Fruit fly (Drosophila melanogaster) whole organism, prepupa: ENCODE results near the gene CG42590.

ENCODE experiments used
- Blimp-1 ChIP-seq: fragments of 200-800 bp; sonication (Bioruptor generic); optimal IDR thresholded peaks from 3 replicates; lab custom pipeline; 2017; ENCODE audit warnings: missing biosample characterization, missing genetic modification characterization, mild to moderate bottlenecking, moderate library complexity, missing genetic modification reagents
- CG10631 ChIP-seq: fragments of 200-800 bp; sonication (Bioruptor generic); optimal IDR thresholded peaks from 2 replicates; lab custom pipeline; 2016; ENCODE audit warnings: missing biosample characterization, missing genetic modification characterization
- CG10669 ChIP-seq: fragments of 200-800 bp; sonication (Bioruptor generic); optimal IDR thresholded peaks from 3 replicates; lab custom pipeline; 2018; ENCODE audit warnings: missing biosample characterization, mild to moderate bottlenecking, missing genetic modification characterization, moderate library complexity
- CG11762 ChIP-seq: fragments of 200-800 bp; sonication (Bioruptor generic); optimal IDR thresholded peaks from 3 replicates; lab custom pipeline; 2016; ENCODE audit warnings: missing biosample characterization, missing genetic modification characterization; ENCODE audit not compliant: insufficient read depth
- CG15336 ChIP-seq: fragments of 200-800 bp; sonication (Bioruptor generic); IDR thresholded peaks from 2 replicates; pipeline ENCODE4 v1.3.6; 2022; ENCODE audit warnings: missing biosample characterization, missing genetic modification characterization
- CG1621 ChIP-seq: fragments of 200-800 bp; sonication (Bioruptor generic); optimal IDR thresholded peaks from 3 replicates; lab custom pipeline; 2018; ENCODE audit warnings: missing biosample characterization, mild to moderate bottlenecking, missing genetic modification characterization
- CG16779 ChIP-seq: fragments of 200-800 bp; sonication (Bioruptor generic); optimal IDR thresholded peaks from 3 replicates; lab custom pipeline; 2017; ENCODE audit warnings: missing biosample characterization, mild to moderate bottlenecking, missing genetic modification characterization
- CG3032 ChIP-seq: fragments of 200-800 bp; optimal IDR thresholded peaks from 2 replicates; lab custom pipeline; 2019; ENCODE audit warnings: missing biosample characterization, mild to moderate bottlenecking, missing genetic modification characterization, moderate library complexity
- CG32006 ChIP-seq: fragments of 200-800 bp; sonication (Bioruptor generic); optimal IDR thresholded peaks from 3 replicates; lab custom pipeline; 2017; ENCODE audit warnings: missing biosample characterization, mild to moderate bottlenecking, missing genetic modification characterization
- CG34406 ChIP-seq: fragments of 200-800 bp; sonication (Bioruptor generic); optimal IDR thresholded peaks from 3 replicates; lab custom pipeline; 2016; ENCODE audit warnings: missing biosample characterization, missing genetic modification characterization
- CG4318 ChIP-seq: fragments of 200-800 bp; sonication (Bioruptor generic); optimal IDR thresholded peaks from 3 replicates; lab custom pipeline; 2017; ENCODE audit warnings: missing biosample characterization, mild to moderate bottlenecking, missing genetic modification characterization
- CG6276 ChIP-seq: fragments of 200-800 bp; sonication (Bioruptor generic); optimal IDR thresholded peaks from 2 replicates; lab custom pipeline; 2017; ENCODE audit warnings: missing biosample characterization, mild to moderate bottlenecking, missing genetic modification characterization
- CG6792 ChIP-seq: fragments of 200-800 bp; sonication (Bioruptor generic); optimal IDR thresholded peaks from 3 replicates; lab custom pipeline; 2016; ENCODE audit warnings: missing biosample characterization, missing genetic modification characterization
- CG6808 ChIP-seq: fragments of 200-800 bp; sonication (Bioruptor generic); optimal IDR thresholded peaks from 3 replicates; lab custom pipeline; 2017; ENCODE audit warnings: missing biosample characterization, missing genetic modification characterization, mild to moderate bottlenecking, moderate library complexity, missing genetic modification reagents
- CG6854 ChIP-seq: fragments of 200-800 bp; sonication (Bioruptor generic); optimal IDR thresholded peaks from 2 replicates; lab custom pipeline; 2017; ENCODE audit warnings: missing biosample characterization, mild to moderate bottlenecking, missing genetic modification characterization
- CG7368 ChIP-seq: fragments of 200-800 bp; sonication (Bioruptor generic); optimal IDR thresholded peaks from 3 replicates; lab custom pipeline; 2016; ENCODE audit warnings: missing biosample characterization, missing genetic modification characterization
- CG8119 ChIP-seq: fragments of 200-800 bp; sonication (Bioruptor generic); IDR thresholded peaks from 3 replicates; pipeline ENCODE4 v1.3.6; 2022; ENCODE audit warnings: missing biosample characterization, missing genetic modification characterization
- CG9139 ChIP-seq: fragments of 200-800 bp; sonication (Bioruptor generic); optimal IDR thresholded peaks from 3 replicates; lab custom pipeline; 2017; ENCODE audit warnings: missing biosample characterization, mild to moderate bottlenecking, missing genetic modification characterization
- Eip75B ChIP-seq: fragments of 200-800 bp; sonication (Bioruptor generic); optimal IDR thresholded peaks from 3 replicates; lab custom pipeline; 2016; ENCODE audit warnings: missing biosample characterization, missing genetic modification characterization
- Eip78C ChIP-seq: fragments of 200-800 bp; sonication (Bioruptor generic); peaks from one replicate; lab custom pipeline; 2016; ENCODE audit warnings: missing biosample characterization, missing genetic modification characterization
- Ets96B ChIP-seq: fragments of 200-800 bp; optimal IDR thresholded peaks from 2 replicates; lab custom pipeline; 2019; ENCODE audit warnings: missing biosample characterization, mild to moderate bottlenecking, missing genetic modification characterization, moderate library complexity
- Gug ChIP-seq: fragments of 200-800 bp; sonication (Bioruptor generic); IDR thresholded peaks from 2 replicates; pipeline ENCODE4 v1.3.6; 2022; ENCODE audit warnings: missing biosample characterization, missing genetic modification characterization
- Hr4 ChIP-seq: fragments of 200-800 bp; sonication (Bioruptor generic); optimal IDR thresholded peaks from 3 replicates; lab custom pipeline; 2016; ENCODE audit warnings: missing biosample characterization, missing genetic modification characterization
- Lpt ChIP-seq: fragments of 200-800 bp; sonication (Bioruptor generic); optimal IDR thresholded peaks from 3 replicates; lab custom pipeline; 2016; ENCODE audit warnings: missing biosample characterization, missing genetic modification characterization
- Met ChIP-seq: fragments of 200-800 bp; sonication (Bioruptor generic); optimal IDR thresholded peaks from 3 replicates; lab custom pipeline; 2016; ENCODE audit warnings: missing biosample characterization, missing genetic modification characterization
- OdsH ChIP-seq: fragments of 200-800 bp; sonication (Bioruptor generic); optimal IDR thresholded peaks from 3 replicates; lab custom pipeline; 2016; ENCODE audit warnings: missing biosample characterization, missing genetic modification characterization
- Smox ChIP-seq: fragments of 200-800 bp; sonication (Bioruptor generic); optimal IDR thresholded peaks from 3 replicates; lab custom pipeline; 2016; ENCODE audit warnings: missing biosample characterization, missing genetic modification characterization
- Sox15 ChIP-seq: fragments of 200-800 bp; sonication (Bioruptor generic); optimal IDR thresholded peaks from 3 replicates; lab custom pipeline; 2016; ENCODE audit warnings: missing biosample characterization, missing genetic modification characterization
- acj6 ChIP-seq: fragments of 200-800 bp; sonication (Bioruptor generic); optimal IDR thresholded peaks from 3 replicates; lab custom pipeline; 2016; ENCODE audit warnings: missing biosample characterization, missing genetic modification characterization
- cyc ChIP-seq: fragments of 200-800 bp; sonication (Bioruptor generic); optimal IDR thresholded peaks from 3 replicates; lab custom pipeline; 2016; ENCODE audit warnings: missing biosample characterization, missing genetic modification characterization
- dsx ChIP-seq: fragments of 200-800 bp; optimal IDR thresholded peaks from 3 replicates; lab custom pipeline; 2019; ENCODE audit warnings: missing biosample characterization, mild to moderate bottlenecking, missing genetic modification characterization, moderate library complexity; ENCODE audit not compliant: poor library complexity, severe bottlenecking
- fd59A ChIP-seq: fragments of 200-800 bp; sonication (Bioruptor generic); optimal IDR thresholded peaks from 2 replicates; lab custom pipeline; 2017; ENCODE audit warnings: missing biosample characterization, mild to moderate bottlenecking, missing genetic modification characterization, missing genetic modification reagents
- fkh ChIP-seq: fragments of 200-800 bp; sonication (Bioruptor generic); optimal IDR thresholded peaks from 3 replicates; lab custom pipeline; 2017; ENCODE audit warnings: missing biosample characterization, mild to moderate bottlenecking, missing genetic modification characterization, moderate library complexity
- lz ChIP-seq: fragments of 200-800 bp; sonication (Bioruptor generic); optimal IDR thresholded peaks from 3 replicates; lab custom pipeline; 2016; ENCODE audit warnings: missing biosample characterization, missing genetic modification characterization
- net ChIP-seq: fragments of 200-800 bp; sonication (Bioruptor generic); optimal IDR thresholded peaks from 3 replicates; lab custom pipeline; 2016; ENCODE audit warnings: missing biosample characterization, missing genetic modification characterization
- pdm3 ChIP-seq: fragments of 200-800 bp; sonication (Bioruptor generic); optimal IDR thresholded peaks from 3 replicates; lab custom pipeline; 2016; ENCODE audit warnings: missing biosample characterization, missing genetic modification characterization
- salr ChIP-seq, 2 experiments: fragments of 200-800 bp; sonication (Bioruptor generic); optimal IDR thresholded peaks; 3 replicates each; lab custom pipeline; 2016 to 2018; ENCODE audit warnings: missing biosample characterization in 2 of 2, missing genetic modification characterization in 2 of 2, mild to moderate bottlenecking in 1 of 2
- spab ChIP-seq: fragments of 200-800 bp; sonication (Bioruptor generic); optimal IDR thresholded peaks from 2 replicates; lab custom pipeline; 2017; ENCODE audit warnings: missing biosample characterization, mild to moderate bottlenecking, missing genetic modification characterization, missing genetic modification reagents
- ss ChIP-seq, 2 experiments: fragments of 200-800 bp; sonication (Bioruptor generic); optimal IDR thresholded peaks; 2 replicates in 1 of 2; 3 replicates in 1 of 2; lab custom pipeline; 2017 to 2018; ENCODE audit warnings: mild to moderate bottlenecking in 2 of 2, missing biosample characterization in 2 of 2, missing genetic modification characterization in 2 of 2, moderate library complexity in 1 of 2
- svp ChIP-seq: fragments of 200-800 bp; sonication (Bioruptor generic); peaks from one replicate; lab custom pipeline; 2016; ENCODE audit warnings: missing biosample characterization, missing genetic modification characterization
- topi ChIP-seq: fragments of 200-800 bp; sonication (Bioruptor generic); optimal IDR thresholded peaks from 3 replicates; lab custom pipeline; 2016; ENCODE audit warnings: missing biosample characterization, missing genetic modification characterization
- vri ChIP-seq: fragments of 200-800 bp; sonication (Bioruptor generic); optimal IDR thresholded peaks from 3 replicates; lab custom pipeline; 2016; ENCODE audit warnings: missing biosample characterization, mild to moderate bottlenecking, missing genetic modification characterization

CG42590 gene

DNA sequence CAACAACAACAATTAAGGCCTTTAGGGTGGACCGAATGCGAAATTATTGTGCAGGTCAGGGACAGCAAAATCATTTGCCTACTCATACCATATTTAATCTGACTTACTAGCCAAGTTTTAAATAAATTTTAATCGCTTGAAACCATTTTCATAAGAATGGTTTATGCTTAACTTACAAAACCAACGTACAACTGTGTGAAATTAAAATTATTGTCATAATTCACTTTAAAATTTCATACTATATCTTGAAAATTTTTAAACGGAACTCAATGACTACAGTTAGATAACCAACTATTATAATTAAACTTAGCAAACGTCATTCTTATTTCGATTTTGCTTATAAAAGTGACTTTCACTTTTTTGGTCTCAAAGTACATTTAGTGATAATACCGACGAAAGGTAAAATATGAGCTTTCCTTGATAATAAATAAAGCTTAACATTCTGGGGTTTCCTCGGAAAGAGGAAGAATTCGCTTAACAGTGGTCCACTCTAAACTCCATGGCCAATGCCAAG, 12.3 kb downstream of the CG42590 start (continued):
- TF ChIP-seq vri (peak; percentile 59), CG4318 (peak; percentile 88), CG10631 (peak; percentile 92), CG11762 (GFP tag; lab: Kevin White, UChicago) (peak; percentile 88), OdsH (peak; percentile 86), CG10669 (GFP tag; lab: Kevin White, UChicago) (peak; percentile 90), CG9139 (GFP tag; lab: Kevin White, UChicago) (peak; percentile 79), topi (GFP tag; lab: Kevin White, UChicago) (peak; percentile 87), Gug (GFP tag; lab: Robert Waterston, UW) (peak; percentile 57), CG6808 (GFP tag; lab: Kevin White, UChicago) (peak; percentile 97), Eip75B (GFP tag; lab: Kevin White, UChicago) (peak; percentile 93)

DNA sequence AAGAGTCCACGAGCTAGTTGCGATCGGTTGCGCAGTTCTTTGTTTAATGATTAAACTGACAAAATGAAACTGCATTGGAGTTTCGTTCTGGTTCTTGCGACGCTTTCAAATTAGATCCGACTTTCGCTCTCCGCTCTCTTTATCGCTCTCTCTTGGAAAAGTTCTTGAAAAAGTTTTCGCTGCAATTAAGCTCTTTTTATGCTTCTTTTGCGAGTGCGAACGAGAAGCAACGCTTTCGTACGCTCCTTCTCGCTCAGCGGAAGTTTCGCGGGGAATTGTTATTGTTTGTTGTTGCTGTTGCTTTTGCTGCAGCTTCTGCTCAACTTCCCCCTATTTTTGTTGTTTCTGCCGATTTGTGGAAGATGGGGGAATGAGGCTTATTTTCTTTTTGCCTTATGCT, 12.7 kb downstream of the CG42590 start:
- TF ChIP-seq CG6854 (GFP tag; lab: Kevin White, UChicago): peak; percentile 47
- TF ChIP-seq Sox15: no peak

DNA sequence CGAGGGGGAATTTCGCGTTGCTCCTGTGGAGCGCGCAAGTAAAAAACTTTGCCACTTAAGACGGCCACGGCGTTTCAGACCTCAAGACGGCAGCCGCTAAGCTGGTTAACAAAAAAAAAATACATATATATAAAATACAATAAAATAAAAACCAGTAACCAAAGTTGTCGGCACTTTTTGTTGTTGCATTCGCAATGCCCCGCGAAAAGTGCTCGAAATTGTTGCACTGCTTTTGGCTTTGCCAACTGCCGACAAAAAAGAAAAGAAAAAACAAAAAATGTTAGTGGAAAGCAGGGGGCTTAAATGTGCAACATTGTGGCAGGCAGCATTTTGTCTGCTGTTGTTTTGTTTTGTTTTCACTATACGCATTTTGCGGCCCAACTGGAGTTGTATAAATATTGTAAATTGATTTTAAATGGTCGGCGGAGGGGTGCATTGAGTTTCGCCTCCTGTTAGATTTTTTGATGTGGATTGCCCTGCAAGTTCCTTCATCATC, 24.2 kb downstream of the CG42590 start:
- TF ChIP-seq spab (GFP tag; lab: Kevin White, UChicago) (no peak), svp (GFP tag; lab: Kevin White, UChicago) (no peak), CG15336 (GFP tag; lab: Robert Waterston, UW) (peak; percentile 32; the same call in 1 of the 2 replicates), Smox (GFP tag; lab: Kevin White, UChicago) (no peak), CG7368 (GFP tag; lab: Kevin White, UChicago) (no peak), Eip75B (GFP tag; lab: Kevin White, UChicago) (no peak), ss (GFP tag; optimal IDR thresholded peaks at IDR 0.05; lab: Kevin White, UChicago) (no peak), OdsH (no peak), Blimp-1 (GFP tag; lab: Kevin White, UChicago) (no peak), CG32006 (GFP tag; lab: Kevin White, UChicago) (no peak), vri (no peak), pdm3 (GFP tag; lab: Kevin White, UChicago) (no peak), Met (GFP tag; lab: Kevin White, UChicago) (no peak), CG8119 (GFP tag; lab: Robert Waterston, UW) (peak; percentile 68; the same call in 2 of the 3 replicates), Lpt (no peak), acj6 (no peak), cyc (GFP tag; lab: Kevin White, UChicago) (no peak), Eip78C (GFP tag; lab: Kevin White, UChicago) (peak; percentile 31), CG10669 (GFP tag; lab: Kevin White, UChicago) (no peak), dsx (peak; percentile 90), CG9139 (GFP tag; lab: Kevin White, UChicago) (no peak), CG34406 (GFP tag; lab: Kevin White, UChicago) (no peak), CG6276 (GFP tag; lab: Kevin White, UChicago) (peak; percentile 60), Hr4 (GFP tag; lab: Kevin White, UChicago) (no peak)

DNA sequence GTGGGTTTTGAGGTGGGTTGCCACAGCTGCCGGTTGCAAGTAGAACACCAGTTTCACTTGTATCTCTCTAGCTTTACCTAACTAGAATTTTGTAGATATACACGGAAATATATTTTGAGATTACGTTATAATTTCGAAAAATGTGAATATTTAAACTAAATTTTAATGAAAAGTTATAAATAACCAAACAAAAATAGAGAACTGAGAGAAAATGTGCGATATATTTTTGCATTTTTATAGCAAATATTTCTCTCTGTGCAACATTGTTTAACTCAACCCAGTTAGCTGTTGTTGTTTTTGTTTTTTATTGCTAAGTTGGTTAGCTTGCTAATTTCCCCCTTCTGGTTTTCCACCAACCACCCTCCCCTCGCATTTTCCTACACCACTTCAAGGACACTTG, 25.4 kb downstream of the CG42590 start:
- TF ChIP-seq CG16779 (tag; lab: Kevin White, UChicago): no peak
- TF ChIP-seq Eip78C (GFP tag; lab: Kevin White, UChicago): peak; percentile 30
- no peak for TF ChIP-seq fkh (GFP tag; lab: Kevin White, UChicago)
- TF ChIP-seq CG34406 (GFP tag; lab: Kevin White, UChicago): no peak
- no peak for TF ChIP-seq CG1621
- no peak for TF ChIP-seq Blimp-1 (GFP tag; lab: Kevin White, UChicago)
- peak; percentile 81 for TF ChIP-seq CG15336 (GFP tag; lab: Robert Waterston, UW)
- TF ChIP-seq Hr4 (GFP tag; lab: Kevin White, UChicago): peak; percentile 35
- no peak for TF ChIP-seq CG6808 (GFP tag; lab: Kevin White, UChicago)
- no peak for TF ChIP-seq topi (GFP tag; lab: Kevin White, UChicago)
- peak; percentile 1 for TF ChIP-seq CG3032 (tag; lab: Kevin White, UChicago)
- TF ChIP-seq lz: no peak
- TF ChIP-seq CG8119 (GFP tag; lab: Robert Waterston, UW): peak; percentile 71; the same call in 2 of the 3 replicates
- peak; percentile 35 for TF ChIP-seq Ets96B (tag; lab: Kevin White, UChicago)
- peak; percentile 40 for TF ChIP-seq CG6276 (GFP tag; lab: Kevin White, UChicago)
- TF ChIP-seq CG6792: no peak
- TF ChIP-seq CG4318: no peak
- TF ChIP-seq dsx: no peak
- TF ChIP-seq pdm3 (GFP tag; lab: Kevin White, UChicago): no peak
- TF ChIP-seq CG10669 (GFP tag; lab: Kevin White, UChicago): no peak
- TF ChIP-seq acj6: peak; percentile 27
- TF ChIP-seq CG9139 (GFP tag; lab: Kevin White, UChicago): no peak
- TF ChIP-seq fd59A (GFP tag; lab: Kevin White, UChicago): no peak
- TF ChIP-seq OdsH: peak; percentile 18
- TF ChIP-seq net (GFP tag; lab: Kevin White, UChicago): peak; percentile 42
- peak in 1 of 2 experiments; percentile 12 for TF ChIP-seq salr (GFP tag; optimal IDR thresholded peaks at IDR 0.05; lab: Kevin White, UChicago)
